Fruit fly (Drosophila melanogaster): ENCODE measurements around the gene Spt7.

The Spt7 gene

dm6 chrX:17829083-17829997 lies 20.9 kb upstream of the Spt7 start (continued):
- TF ChIP-seq esn (GFP tag; optimal IDR thresholded peaks at IDR 0.05): peak; percentile 41
- TF ChIP-seq Eip78C (GFP tag): peak; percentile 95
- TF ChIP-seq Hr39 (GFP tag; optimal IDR thresholded peaks at IDR 0.05): peak; percentile 50
- peak; percentile 47 for TF ChIP-seq Sox15 (GFP tag; optimal IDR thresholded peaks at IDR 0.05)
- peak; percentile 39 for TF ChIP-seq Eip75B (GFP tag; optimal IDR thresholded peaks at IDR 0.05)
- peak; percentile 65 for TF ChIP-seq dac (GFP tag; optimal IDR thresholded peaks at IDR 0.05)
- TF ChIP-seq Gug (GFP tag; IDR thresholded peaks at IDR 0.05): peak; percentile 43; the same call in 1 of the 2 replicates
- TF ChIP-seq CG3032 (tag; optimal IDR thresholded peaks at IDR 0.05): peak; percentile 58
- TF ChIP-seq Blimp-1 (GFP tag; optimal IDR thresholded peaks at IDR 0.05): no peak
- peak; percentile 77 for TF ChIP-seq CG8119 (GFP tag; IDR thresholded peaks at IDR 0.05)
- peak; percentile 30 for TF ChIP-seq acj6 (GFP tag; optimal IDR thresholded peaks at IDR 0.05)
- TF ChIP-seq CG32006 (GFP tag; optimal IDR thresholded peaks at IDR 0.05): peak; percentile 82
- TF ChIP-seq vri (GFP tag; optimal IDR thresholded peaks at IDR 0.05): no peak
- TF ChIP-seq CG10631 (GFP tag; optimal IDR thresholded peaks at IDR 0.05): peak; percentile 35
- TF ChIP-seq Lpt (GFP tag; optimal IDR thresholded peaks at IDR 0.05): peak; percentile 16

- TF ChIP-seq Ets21C (GFP tag; optimal IDR thresholded peaks at IDR 0.05) (peak; percentile 11), Hr39 (GFP tag; optimal IDR thresholded peaks at IDR 0.05) (peak; percentile 48), eg (GFP tag; IDR thresholded peaks at IDR 0.05) (no peak), CG7368 (GFP tag; optimal IDR thresholded peaks at IDR 0.05) (no peak), CG31627 (GFP tag; optimal IDR thresholded peaks at IDR 0.05) (peak; percentile 45), Smox (GFP tag; optimal IDR thresholded peaks at IDR 0.05) (peak; percentile 35), CG11902 (GFP tag; optimal IDR thresholded peaks at IDR 0.05) (no peak), CG8319 (GFP tag; optimal IDR thresholded peaks at IDR 0.05) (no peak), CG15336 (GFP tag; IDR thresholded peaks at IDR 0.05) (no peak), CG10669 (GFP tag; optimal IDR thresholded peaks at IDR 0.05) (peak; percentile 53), esn (GFP tag; optimal IDR thresholded peaks at IDR 0.05) (peak; percentile 72), pdm3 (GFP tag; optimal IDR thresholded peaks at IDR 0.05) (peak; percentile 50), vri (GFP tag; optimal IDR thresholded peaks at IDR 0.05) (no peak), fkh (GFP tag; optimal IDR thresholded peaks at IDR 0.05) (peak; percentile 65), Hr4 (GFP tag; optimal IDR thresholded peaks at IDR 0.05) (peak; percentile 39), CG10631 (GFP tag; optimal IDR thresholded peaks at IDR 0.05) (peak; percentile 61), Sox14 (GFP tag; optimal IDR thresholded peaks at IDR 0.05) (peak; percentile 50), achi (GFP tag; optimal IDR thresholded peaks at IDR 0.05) (peak; percentile 54), net (GFP tag; optimal IDR thresholded peaks at IDR 0.05) (no peak), dac (GFP tag; optimal IDR thresholded peaks at IDR 0.05) (peak; percentile 24), CG3919 (GFP tag; optimal IDR thresholded peaks at IDR 0.05) (peak; percentile 43), Eip75B (GFP tag; optimal IDR thresholded peaks at IDR 0.05) (peak; percentile 22), fd59A (GFP tag; optimal IDR thresholded peaks at IDR 0.05) (peak; percentile 49), CG8632 (GFP tag; optimal IDR thresholded peaks at IDR 0.05) (peak; percentile 23), CG4318 (GFP tag; optimal IDR thresholded peaks at IDR 0.05) (peak; percentile 41), dsx (GFP tag; optimal IDR thresholded peaks at IDR 0.05; ENCODE audit: poor library complexity, severe bottlenecking) (peak; percentile 13), Blimp-1 (GFP tag; optimal IDR thresholded peaks at IDR 0.05) (no peak), Sox15 (GFP tag; optimal IDR thresholded peaks at IDR 0.05) (no peak), svp (GFP tag) (peak; percentile 89), CG11294 (GFP tag; IDR thresholded peaks at IDR 0.05) (no peak), spab (GFP tag; optimal IDR thresholded peaks at IDR 0.05) (peak; percentile 24), CG6163 (GFP tag; IDR thresholded peaks at IDR 0.05) (no peak), CG6792 (GFP tag; optimal IDR thresholded peaks at IDR 0.05) (peak; percentile 42), fd85E (GFP tag; optimal IDR thresholded peaks at IDR 0.05) (no peak), cyc (GFP tag; optimal IDR thresholded peaks at IDR 0.05) (peak; percentile 53), CG6276 (GFP tag; optimal IDR thresholded peaks at IDR 0.05) (peak; percentile 21), CG6854 (GFP tag; optimal IDR thresholded peaks at IDR 0.05) (no peak), Lpt (GFP tag; optimal IDR thresholded peaks at IDR 0.05) (no peak), Gug (GFP tag; IDR thresholded peaks at IDR 0.05) (no peak), CG16779 (tag; optimal IDR thresholded peaks at IDR 0.05) (no peak), Eip93F (GFP tag; optimal IDR thresholded peaks at IDR 0.05) (no peak), salr (GFP tag; optimal IDR thresholded peaks at IDR 0.05) (peak in 1 of 2 experiments; percentile 12)
Observed at dm6 chrX:17830211-17830616, 20.0 kb upstream of the Spt7 start.
